Worm (Caenorhabditis elegans) whole organism, early embryonic: Measurements from ENCODE around the gene B0284.3.

Experiments
- B0310.2 ChIP-seq: sonication (generic microtip); optimal IDR thresholded peaks from 2 replicates; lab custom pipeline; 2016; ENCODE audit warnings: mild to moderate bottlenecking, missing genetic modification characterization, missing compliant biosample characterization
- F13C5.2 ChIP-seq: sonication (generic microtip); optimal IDR thresholded peaks from 2 replicates; lab custom pipeline; 2017; ENCODE audit warnings: mild to moderate bottlenecking, missing genetic modification characterization, inconsistent platforms, missing compliant biosample characterization
- aly-1 ChIP-seq: sonication (generic microtip); optimal IDR thresholded peaks from 2 replicates; lab custom pipeline; 2016; ENCODE audit warnings: missing genetic modification characterization, missing compliant biosample characterization
- ama-1 ChIP-seq: fragments of 150-350 bp; optimal IDR thresholded peaks from 2 replicates; lab custom pipeline; 2014
- ceh-13 ChIP-seq: fragments of 200-800 bp; sonication (Bioruptor generic); optimal IDR thresholded peaks from 2 replicates; lab custom pipeline; 2018; ENCODE audit warnings: mild to moderate bottlenecking, missing genetic modification characterization, missing compliant biosample characterization
- ceh-36 ChIP-seq: sonication (generic microtip); optimal IDR thresholded peaks from 2 replicates; lab custom pipeline; 2016; ENCODE audit warnings: missing genetic modification characterization, inconsistent platforms, missing compliant biosample characterization
- ets-7 ChIP-seq: sonication (generic microtip); optimal IDR thresholded peaks from 2 replicates; lab custom pipeline; 2016; ENCODE audit warnings: missing genotype, missing genetic modification characterization, missing compliant biosample characterization
- flt-1 ChIP-seq: fragments of 200-800 bp; sonication (Bioruptor generic); IDR thresholded peaks from 2 replicates; pipeline ENCODE4 v1.3.6; 2022; ENCODE audit warnings: missing genetic modification characterization, missing compliant biosample characterization
- hmg-4 ChIP-seq: fragments of 200-800 bp; sonication (Bioruptor generic); optimal IDR thresholded peaks from 2 replicates; lab custom pipeline; 2018; ENCODE audit warnings: mild to moderate bottlenecking, missing genetic modification characterization, missing compliant biosample characterization
- hnd-1 ChIP-seq: sonication (generic microtip); optimal IDR thresholded peaks from 2 replicates; lab custom pipeline; 2016; ENCODE audit warnings: missing genetic modification characterization, missing compliant biosample characterization
- pes-1 ChIP-seq: fragments of 200-800 bp; sonication (Bioruptor generic); IDR thresholded peaks from 2 replicates; pipeline ENCODE4 v1.3.6; 2022; ENCODE audit warnings: missing genetic modification reagents, missing genetic modification characterization, missing compliant biosample characterization
- scrt-1 ChIP-seq: fragments of 200-800 bp; sonication (Bioruptor generic); IDR thresholded peaks from 2 replicates; pipeline ENCODE4 v1.3.6; 2022; ENCODE audit warnings: missing genetic modification characterization, missing compliant biosample characterization
- sea-1 ChIP-seq: fragments of 200-800 bp; sonication (Bioruptor generic); conservative IDR thresholded peaks from 2 replicates; pipeline ENCODE4 v1.3.6; 2022; ENCODE audit warnings: missing genetic modification characterization, missing compliant biosample characterization
- tbx-11 ChIP-seq: fragments of 200-800 bp; sonication (Bioruptor generic); IDR thresholded peaks from 2 replicates; pipeline ENCODE4 v1.3.6; 2022; ENCODE audit warnings: missing genetic modification characterization, missing compliant biosample characterization
- tbx-37 ChIP-seq: fragments of 200-800 bp; sonication (Bioruptor generic); conservative IDR thresholded peaks from 2 replicates; pipeline ENCODE4 v1.3.6; 2022; ENCODE audit warnings: missing genetic modification reagents, missing genetic modification characterization, missing compliant biosample characterization
- tra-4 ChIP-seq: sonication (generic microtip); optimal IDR thresholded peaks from 2 replicates; lab custom pipeline; 2017; ENCODE audit warnings: missing genetic modification characterization, missing compliant biosample characterization

B0284.3 gene

ce11 chrIII:4343070-4343469 is 36.5 kb downstream of the B0284.3 start, which contains the start of the genes B0285.3 and lcmt-1:
B0285.3 (minus strand) TSS chrIII:4343336.
lcmt-1 (plus strand) TSS chrIII:4343446.
- no peak for TF ChIP-seq tra-4 (tag; lab: Kevin White, UChicago)
- TF ChIP-seq sea-1 (GFP tag; lab: Robert Waterston, UW), result no peak
- TF ChIP-seq tbx-37 (GFP tag; lab: Robert Waterston, UW), result 0 out of 2 replicates have a peak, but pooled peaks have one; percentile 28

ce11 chrIII:4335614-4336013 is 44.0 kb downstream of the B0284.3 start:
- TF ChIP-seq aly-1 (no peak), pes-1 (0 out of 2 replicates have a peak, but pooled peaks have one; percentile 28), ceh-13 (GFP tag; lab: Kevin White, UChicago) (no peak), tbx-11 (GFP tag; lab: Robert Waterston, UW) (0 out of 2 replicates have a peak, but pooled peaks have one; percentile 13)

ce11 chrIII:4332543-4333042 is 47.0 kb downstream of the B0284.3 start, which contains the start of gene cdk-12:
cdk-12 (plus strand) TSS chrIII:4332992.
- TF ChIP-seq ceh-36 (tag; lab: Kevin White, UChicago), result no peak
- TF ChIP-seq F13C5.2 (tag; lab: Kevin White, UChicago), result peak; percentile 11

ce11 chrIII:4330984-4331383 is 48.6 kb downstream of the B0284.3 start, which contains the start of gene gly-6:
gly-6 (minus strand) TSS chrIII:4331228.
- TF ChIP-seq flt-1 (no peak), B0310.2 (tag; lab: Kevin White, UChicago) (no peak), tbx-11 (GFP tag; lab: Robert Waterston, UW) (no peak), tbx-37 (GFP tag; lab: Robert Waterston, UW) (no peak), hnd-1 (tag; lab: Kevin White, UChicago) (no peak), F13C5.2 (tag; lab: Kevin White, UChicago) (no peak), ets-7 (no peak), ceh-13 (GFP tag; lab: Kevin White, UChicago) (no peak), hmg-4 (no peak), scrt-1 (GFP tag; lab: Robert Waterston, UW) (no peak), ceh-36 (tag; lab: Kevin White, UChicago) (no peak), ama-1 (lab: Kevin White, UChicago) (no peak), tra-4 (tag; lab: Kevin White, UChicago) (no peak)
